Fruit fly (Drosophila melanogaster): Measurements from ENCODE around the gene DppIII.

Gene DppIII

dm6 chr3R:8333768-8334470 lies 10.3 kb upstream of the DppIII start, which contains the start of gene Poxm:
Poxm (minus strand) TSS chr3R:8333792.
- TF ChIP-seq Dif (GFP tag; optimal IDR thresholded peaks at IDR 0.05; ENCODE audit: partially characterized antibody) (peak; percentile 78), tai (GFP tag; optimal IDR thresholded peaks at IDR 0.05) (no peak), pan (optimal IDR thresholded peaks at IDR 0.05) (no peak), Mio (GFP tag; optimal IDR thresholded peaks at IDR 0.05) (peak; percentile 17), OdsH (GFP tag; optimal IDR thresholded peaks at IDR 0.05) (peak; percentile 85), rgr (GFP tag; optimal IDR thresholded peaks at IDR 0.05) (peak; percentile 81), psq (GFP tag; optimal IDR thresholded peaks at IDR 0.05) (peak; percentile 89), dsf (GFP tag; optimal IDR thresholded peaks at IDR 0.05; ENCODE audit: borderline replicate concordance) (peak; percentile 46), woc (GFP tag; optimal IDR thresholded peaks at IDR 0.05) (no peak), CrebA (GFP tag; optimal IDR thresholded peaks at IDR 0.05; ENCODE audit: borderline replicate concordance) (no peak), sage (GFP tag; optimal IDR thresholded peaks at IDR 0.05) (peak; percentile 69), h (GFP tag; optimal IDR thresholded peaks at IDR 0.05) (peak; percentile 90), CG32264 (GFP tag; optimal IDR thresholded peaks at IDR 0.05) (peak; percentile 1), CG9705 (GFP tag; optimal IDR thresholded peaks at IDR 0.05) (peak; percentile 87), dl (GFP tag; optimal IDR thresholded peaks at IDR 0.05; ENCODE audit: insufficient read depth in 1 of 2, partially characterized antibody in 2 of 2) (peak; percentile 45 to 52), foxo (GFP tag; optimal IDR thresholded peaks at IDR 0.05) (peak in 1 of 2 experiments; percentile 93), usp (GFP tag; optimal IDR thresholded peaks at IDR 0.05) (no peak), Abd-B (GFP tag; optimal IDR thresholded peaks at IDR 0.05) (no peak), ey (GFP tag; optimal IDR thresholded peaks at IDR 0.05) (peak; percentile 79), lola (GFP tag; optimal IDR thresholded peaks at IDR 0.05) (no peak), brk (GFP tag; optimal IDR thresholded peaks at IDR 0.05) (no peak), jim (GFP tag; optimal IDR thresholded peaks at IDR 0.05) (no peak), sv (GFP tag; optimal IDR thresholded peaks at IDR 0.05) (peak; percentile 83), HLH106 (tag; optimal IDR thresholded peaks at IDR 0.05) (peak; percentile 95), Jra (GFP tag; optimal IDR thresholded peaks at IDR 0.05) (peak; percentile 26), Rel (GFP tag; optimal IDR thresholded peaks at IDR 0.05) (no peak), Rel (tag; optimal IDR thresholded peaks at IDR 0.05) (peak; percentile 54), dmrt93B (GFP tag; optimal IDR thresholded peaks at IDR 0.05) (peak; percentile 97), Hr78 (GFP tag; optimal IDR thresholded peaks at IDR 0.05) (no peak), fru (GFP tag; optimal IDR thresholded peaks at IDR 0.05) (peak; percentile 90), Sp1 (GFP tag; optimal IDR thresholded peaks at IDR 0.05) (peak; percentile 94), br (GFP tag; optimal IDR thresholded peaks at IDR 0.05) (peak; percentile 62), Vsx2 (GFP tag; optimal IDR thresholded peaks at IDR 0.05; ENCODE audit: partially characterized antibody) (no peak), Dfd (GFP tag; optimal IDR thresholded peaks at IDR 0.05) (peak; percentile 83), N (GFP tag; optimal IDR thresholded peaks at IDR 0.05) (peak; percentile 44), Hnf4 (GFP tag; optimal IDR thresholded peaks at IDR 0.05) (peak; percentile 49), GATAd (GFP tag; optimal IDR thresholded peaks at IDR 0.05) (no peak), Myc (optimal IDR thresholded peaks at IDR 0.05) (no peak), Hr83 (GFP tag; optimal IDR thresholded peaks at IDR 0.05; ENCODE audit: poor library complexity, severe bottlenecking) (peak; percentile 19)

dm6 chr3R:8334471-8334783 lies 9.8 kb upstream of the DppIII start:
- no peak for TF ChIP-seq CG9705 (GFP tag; optimal IDR thresholded peaks at IDR 0.05)
- TF ChIP-seq N (GFP tag; optimal IDR thresholded peaks at IDR 0.05): no peak
- peak; percentile 8 for TF ChIP-seq psq (GFP tag; optimal IDR thresholded peaks at IDR 0.05)
- TF ChIP-seq Sp1 (GFP tag; optimal IDR thresholded peaks at IDR 0.05): no peak
- no peak for TF ChIP-seq Rel (GFP tag; optimal IDR thresholded peaks at IDR 0.05)
- no peak for TF ChIP-seq Rel (tag; optimal IDR thresholded peaks at IDR 0.05)
- no peak for TF ChIP-seq ey (GFP tag; optimal IDR thresholded peaks at IDR 0.05)
- TF ChIP-seq Vsx2 (GFP tag; optimal IDR thresholded peaks at IDR 0.05; ENCODE audit: partially characterized antibody): no peak

All from whole organism, wandering third instar larva.